Worm (Caenorhabditis elegans) whole organism, L2 larva: ENCODE data around the gene myrf-1.
A peak's percentile ranks its signal among the peaks of the same experiment; 100 is the strongest.

Experiments
- C34F6.9 ChIP-seq: fragments of 150-350 bp; optimal IDR thresholded peaks from 2 replicates; lab custom pipeline; 2014; ENCODE audit warnings: missing biosample characterization, missing genetic modification characterization
- Y55F3AM.14 ChIP-seq: fragments of 200-800 bp; sonication (Bioruptor generic); optimal IDR thresholded peaks from 2 replicates; lab custom pipeline; 2018; ENCODE audit warnings: mild to moderate bottlenecking, missing genetic modification characterization, missing compliant biosample characterization
- alr-1 ChIP-seq: fragments of 150-350 bp; optimal IDR thresholded peaks from 2 replicates; lab custom pipeline; 2014; ENCODE audit warnings: missing biosample characterization, missing genetic modification characterization
- aly-2 ChIP-seq: fragments of 150-350 bp; optimal IDR thresholded peaks from 2 replicates; lab custom pipeline; 2014; ENCODE audit warnings: missing biosample characterization, missing genetic modification characterization
- ama-1 ChIP-seq: fragments of 150-350 bp; optimal IDR thresholded peaks from 2 replicates; lab custom pipeline; 2018; ENCODE audit warnings: inconsistent platforms
- blmp-1 ChIP-seq: sonication (generic microtip); optimal IDR thresholded peaks from 2 replicates; lab custom pipeline; 2017; ENCODE audit warnings: missing genetic modification characterization, mild to moderate bottlenecking, missing compliant biosample characterization, antibody characterized with exemption, moderate library complexity; ENCODE audit not compliant: insufficient read depth
- ceh-16 ChIP-seq: fragments of 150-350 bp; optimal IDR thresholded peaks from 2 replicates; lab custom pipeline; 2014; ENCODE audit warnings: missing biosample characterization, missing genetic modification characterization
- ceh-82 ChIP-seq: fragments of 150-350 bp; optimal IDR thresholded peaks from 2 replicates; lab custom pipeline; 2014; ENCODE audit warnings: missing biosample characterization, missing genetic modification characterization
- crh-2 ChIP-seq: sonication (generic microtip); optimal IDR thresholded peaks from 2 replicates; lab custom pipeline; 2017; ENCODE audit warnings: missing biosample characterization, missing genetic modification characterization
- dmd-4 ChIP-seq: sonication (generic microtip); optimal IDR thresholded peaks from 2 replicates; lab custom pipeline; 2017; ENCODE audit warnings: missing biosample characterization, missing genetic modification characterization
- elt-1 ChIP-seq: fragments of 150-350 bp; optimal IDR thresholded peaks from 2 replicates; lab custom pipeline; 2014; ENCODE audit warnings: missing biosample characterization, missing genetic modification characterization
- fos-1 ChIP-seq: fragments of 150-350 bp; optimal IDR thresholded peaks from 2 replicates; lab custom pipeline; 2014; ENCODE audit warnings: missing biosample characterization, missing genetic modification characterization
- gmeb-1 ChIP-seq: fragments of 150-350 bp; optimal IDR thresholded peaks from 2 replicates; lab custom pipeline; 2014; ENCODE audit warnings: missing biosample characterization, missing genetic modification characterization
- lin-11 ChIP-seq: fragments of 150-350 bp; sonication (generic microtip); optimal IDR thresholded peaks from 2 replicates; lab custom pipeline; 2014; ENCODE audit warnings: missing biosample characterization, missing genetic modification characterization, inconsistent platforms, mixed read lengths
- lin-13 ChIP-seq: fragments of 150-350 bp; optimal IDR thresholded peaks from 2 replicates; lab custom pipeline; 2014; ENCODE audit warnings: missing biosample characterization, missing genetic modification reagents, missing genetic modification characterization
- lin-39 ChIP-seq: fragments of 150-350 bp; optimal IDR thresholded peaks from 2 replicates; lab custom pipeline; 2014; ENCODE audit warnings: missing biosample characterization, missing genetic modification reagents, missing genetic modification characterization
- lsy-2 ChIP-seq, 2 experiments: fragments of 150-350 bp in 1 of 2; sonication (generic microtip) in 1 of 2; optimal IDR thresholded peaks; 2 replicates each; lab custom pipeline; 2014 to 2017; ENCODE audit warnings: missing biosample characterization in 2 of 2, missing genetic modification characterization in 2 of 2
- mab-5 ChIP-seq: fragments of 150-350 bp; optimal IDR thresholded peaks from 2 replicates; lab custom pipeline; 2014; ENCODE audit warnings: missing biosample characterization, missing genetic modification characterization
- mdl-1 ChIP-seq, 2 experiments: fragments of 150-350 bp in 1 of 2; sonication (generic microtip) in 1 of 2; optimal IDR thresholded peaks; 2 replicates each; lab custom pipeline; 2017; ENCODE audit warnings: missing biosample characterization in 2 of 2, missing genetic modification characterization in 2 of 2
- nhr-11 ChIP-seq: fragments of 150-350 bp; optimal IDR thresholded peaks from 2 replicates; lab custom pipeline; 2014; ENCODE audit warnings: missing biosample characterization, missing genetic modification characterization
- nhr-129 ChIP-seq: fragments of 150-350 bp; optimal IDR thresholded peaks from 2 replicates; lab custom pipeline; 2014; ENCODE audit warnings: missing biosample characterization, missing genetic modification characterization
- nhr-21 ChIP-seq: fragments of 150-350 bp; optimal IDR thresholded peaks from 2 replicates; lab custom pipeline; 2014; ENCODE audit warnings: missing biosample characterization, missing genetic modification characterization
- nhr-23 ChIP-seq: fragments of 150-350 bp; optimal IDR thresholded peaks from 2 replicates; lab custom pipeline; 2014; ENCODE audit warnings: missing biosample characterization, missing genetic modification reagents, missing genetic modification characterization
- nhr-237 ChIP-seq: fragments of 150-350 bp; optimal IDR thresholded peaks from 2 replicates; lab custom pipeline; 2014; ENCODE audit warnings: missing biosample characterization, missing genetic modification characterization
- nhr-25 ChIP-seq: fragments of 150-350 bp; sonication (generic microtip); optimal IDR thresholded peaks from 3 replicates; lab custom pipeline; 2014; ENCODE audit warnings: missing biosample characterization, missing genetic modification characterization
- nhr-6 ChIP-seq: fragments of 150-350 bp; optimal IDR thresholded peaks from 2 replicates; lab custom pipeline; 2014; ENCODE audit warnings: missing biosample characterization, missing genetic modification characterization
- nhr-77 ChIP-seq: fragments of 150-350 bp; optimal IDR thresholded peaks from 2 replicates; lab custom pipeline; 2014; ENCODE audit warnings: missing biosample characterization, missing genetic modification characterization
- peb-1 ChIP-seq: fragments of 150-350 bp; optimal IDR thresholded peaks from 2 replicates; lab custom pipeline; 2014; ENCODE audit warnings: missing biosample characterization, missing genetic modification characterization
- skn-1 ChIP-seq: sonication (generic microtip); optimal IDR thresholded peaks from 2 replicates; lab custom pipeline; 2017; ENCODE audit warnings: missing biosample characterization, missing genetic modification characterization
- sma-3 ChIP-seq: sonication (generic microtip); optimal IDR thresholded peaks from 2 replicates; lab custom pipeline; 2016; ENCODE audit warnings: missing genetic modification reagents, missing genetic modification characterization, missing compliant biosample characterization
- sma-9 ChIP-seq, 2 experiments: fragments of 150-350 bp in 1 of 2; sonication (generic microtip) in 1 of 2; optimal IDR thresholded peaks; 2 replicates each; lab custom pipeline; 2014 to 2016; ENCODE audit warnings: missing genetic modification characterization in 2 of 2, mild to moderate bottlenecking in 1 of 2, missing biosample characterization in 1 of 2, missing compliant biosample characterization in 1 of 2, missing genetic modification reagents in 1 of 2, moderate library complexity in 1 of 2
- snpc-4 ChIP-seq: fragments of 150-350 bp; optimal IDR thresholded peaks from 2 replicates; lab custom pipeline; 2014; ENCODE audit warnings: missing biosample characterization, missing genetic modification characterization
- unc-55 ChIP-seq: fragments of 150-350 bp; sonication (generic microtip); optimal IDR thresholded peaks from 3 replicates; lab custom pipeline; 2014; ENCODE audit warnings: missing biosample characterization, missing genetic modification reagents, missing genetic modification characterization
- unc-62 ChIP-seq: fragments of 150-350 bp; optimal IDR thresholded peaks from 2 replicates; lab custom pipeline; 2014; ENCODE audit warnings: missing biosample characterization, missing genetic modification reagents, missing genetic modification characterization
- ztf-4 ChIP-seq: fragments of 150-350 bp; optimal IDR thresholded peaks from 2 replicates; lab custom pipeline; 2014; ENCODE audit warnings: missing biosample characterization, missing genetic modification characterization

myrf-1 gene

ce11 chrII:10545924-10546783 is 43.8 kb upstream of the myrf-1 start:
- TF ChIP-seq mdl-1 (tag; optimal IDR thresholded peaks at IDR 0.05; lab: Kevin White, UChicago) (no peak), nhr-129 (tag; lab: Kevin White, UChicago) (peak; percentile 22), ztf-4 (tag; lab: Kevin White, UChicago) (peak; percentile 59), elt-1 (no peak), Y55F3AM.14 (peak; percentile 20), nhr-21 (tag; lab: Kevin White, UChicago) (peak; percentile 7), sma-3 (GFP tag; lab: Kevin White, UChicago) (peak; percentile 25)

- TF ChIP-seq lin-13 (GFP tag; lab: Kevin White, UChicago): peak; percentile 17
- TF ChIP-seq fos-1 (tag; lab: Kevin White, UChicago): no peak
- peak in 1 of 2 experiments; percentile 8 for TF ChIP-seq mdl-1 (tag; optimal IDR thresholded peaks at IDR 0.05; lab: Kevin White, UChicago)
- TF ChIP-seq ama-1: peak; percentile 77
Observed at ce11 chrII:10545213-10545612, 42.9 kb upstream of the myrf-1 start.

- TF ChIP-seq C34F6.9 (tag; lab: Kevin White, UChicago): no peak
- TF ChIP-seq lin-11 (tag; lab: Kevin White, UChicago): peak; percentile 11
- no peak for TF ChIP-seq nhr-77 (tag; lab: Kevin White, UChicago)
- TF ChIP-seq nhr-129 (tag; lab: Kevin White, UChicago): peak; percentile 33
- no peak for TF ChIP-seq peb-1 (tag; lab: Kevin White, UChicago)
- no peak for TF ChIP-seq sma-9 (GFP tag; optimal IDR thresholded peaks at IDR 0.05; lab: Kevin White, UChicago)
- TF ChIP-seq sma-9 (tag; optimal IDR thresholded peaks at IDR 0.05; lab: Kevin White, UChicago): no peak
- TF ChIP-seq lin-39: no peak
- TF ChIP-seq blmp-1 (tag; lab: Kevin White, UChicago): no peak
- no peak for TF ChIP-seq ztf-4 (tag; lab: Kevin White, UChicago)
- no peak for TF ChIP-seq unc-62 (GFP tag; lab: Kevin White, UChicago)
- TF ChIP-seq ceh-16 (tag; lab: Kevin White, UChicago): no peak
- TF ChIP-seq nhr-23 (tag; lab: Kevin White, UChicago): no peak
- no peak for TF ChIP-seq snpc-4 (tag; lab: Kevin White, UChicago)
- no peak for TF ChIP-seq gmeb-1 (tag; lab: Kevin White, UChicago)
- TF ChIP-seq nhr-237 (tag; lab: Kevin White, UChicago): no peak
Observed at ce11 chrII:10544374-10544908, 42.1 kb upstream of the myrf-1 start.

ce11 chrII:10543457-10544137 is 41.3 kb upstream of the myrf-1 start:
- TF ChIP-seq dmd-4 (tag; lab: Kevin White, UChicago) (no peak), Y55F3AM.14 (no peak), nhr-25 (tag; lab: Kevin White, UChicago) (peak; percentile 28), sma-9 (GFP tag; optimal IDR thresholded peaks at IDR 0.05; lab: Kevin White, UChicago) (peak; percentile 35), sma-9 (tag; optimal IDR thresholded peaks at IDR 0.05; lab: Kevin White, UChicago) (no peak), elt-1 (no peak), nhr-11 (tag; lab: Kevin White, UChicago) (no peak), sma-3 (GFP tag; lab: Kevin White, UChicago) (peak; percentile 36), crh-2 (tag; lab: Kevin White, UChicago) (peak; percentile 1), ztf-4 (tag; lab: Kevin White, UChicago) (no peak), unc-55 (GFP tag; lab: Kevin White, UChicago) (no peak), mab-5 (no peak), lsy-2 (tag; optimal IDR thresholded peaks at IDR 0.05; lab: Kevin White, UChicago) (no peak), mdl-1 (tag; optimal IDR thresholded peaks at IDR 0.05; lab: Kevin White, UChicago) (no peak), ama-1 (no peak), snpc-4 (tag; lab: Kevin White, UChicago) (no peak), aly-2 (tag; lab: Kevin White, UChicago) (no peak), gmeb-1 (tag; lab: Kevin White, UChicago) (no peak), nhr-6 (tag; lab: Kevin White, UChicago) (no peak), ceh-82 (tag; lab: Kevin White, UChicago) (no peak), nhr-237 (tag; lab: Kevin White, UChicago) (no peak), C34F6.9 (tag; lab: Kevin White, UChicago) (no peak), skn-1 (tag; lab: Kevin White, UChicago) (no peak), nhr-21 (tag; lab: Kevin White, UChicago) (no peak), nhr-23 (tag; lab: Kevin White, UChicago) (no peak), alr-1 (tag; lab: Kevin White, UChicago) (no peak)
- TF ChIP-seq, all 48 proteins: peak for 4
